Worm (Caenorhabditis elegans) whole organism, L3 larva: ENCODE results near the gene C33F10.4.

Experiments used
- R02D3.7 ChIP-seq: fragments of 150-350 bp; optimal IDR thresholded peaks from 2 replicates; lab custom pipeline; 2014; ENCODE audit warnings: missing biosample characterization, missing genetic modification characterization
- ZK546.5 ChIP-seq: sonication (generic microtip); optimal IDR thresholded peaks from 2 replicates; lab custom pipeline; 2017; ENCODE audit warnings: missing biosample characterization, missing genetic modification characterization
- aly-2 ChIP-seq: fragments of 150-350 bp; optimal IDR thresholded peaks from 2 replicates; lab custom pipeline; 2014; ENCODE audit warnings: missing biosample characterization, missing genetic modification characterization
- ceh-16 ChIP-seq: sonication (generic microtip); optimal IDR thresholded peaks from 2 replicates; lab custom pipeline; 2017; ENCODE audit warnings: missing biosample characterization, missing genetic modification characterization
- ceh-82 ChIP-seq: fragments of 150-350 bp; optimal IDR thresholded peaks from 2 replicates; lab custom pipeline; 2014; ENCODE audit warnings: missing biosample characterization, missing genetic modification characterization
- ceh-9 ChIP-seq: sonication (generic microtip); optimal IDR thresholded peaks from 2 replicates; lab custom pipeline; 2018; ENCODE audit warnings: missing biosample characterization, missing genetic modification characterization
- daf-12 ChIP-seq: fragments of 150-350 bp; optimal IDR thresholded peaks from 2 replicates; lab custom pipeline; 2014; ENCODE audit warnings: missing biosample characterization, missing genetic modification reagents, missing genetic modification characterization
- egl-27 ChIP-seq: sonication (generic microtip); optimal IDR thresholded peaks from 4 replicates; lab custom pipeline; 2017; ENCODE audit warnings: missing biosample characterization, missing genetic modification reagents, missing genetic modification characterization
- egl-5 ChIP-seq: fragments of 150-350 bp; optimal IDR thresholded peaks from 2 replicates; lab custom pipeline; 2017; ENCODE audit warnings: missing biosample characterization, missing genetic modification reagents, missing genetic modification characterization, inconsistent platforms
- elt-1 ChIP-seq: fragments of 150-350 bp; optimal IDR thresholded peaks from 2 replicates; lab custom pipeline; 2014; ENCODE audit warnings: missing biosample characterization, missing genetic modification characterization
- elt-2 ChIP-seq: sonication (generic microtip); optimal IDR thresholded peaks from 2 replicates; lab custom pipeline; 2016; ENCODE audit warnings: missing genetic modification reagents, mild to moderate bottlenecking, missing genetic modification characterization, missing compliant biosample characterization
- elt-3 ChIP-seq, 3 experiments: fragments of 150-350 bp in 1 of 3; sonication (generic microtip) in 2 of 3; optimal IDR thresholded peaks; 2 replicates in 2 of 3; 4 replicates in 1 of 3; lab custom pipeline; 2014 to 2017; ENCODE audit warnings: missing biosample characterization in 3 of 3, missing genetic modification characterization in 3 of 3
- eor-1 ChIP-seq, 2 experiments: fragments of 150-350 bp; optimal IDR thresholded peaks; 2 replicates each; lab custom pipeline; 2014 to 2018; ENCODE audit warnings: missing biosample characterization in 2 of 2, missing genetic modification characterization in 2 of 2
- fkh-2 ChIP-seq: fragments of 150-350 bp; optimal IDR thresholded peaks from 2 replicates; lab custom pipeline; 2014; ENCODE audit warnings: missing biosample characterization, missing genetic modification reagents, missing genetic modification characterization
- fos-1 ChIP-seq: fragments of 150-350 bp; optimal IDR thresholded peaks from 2 replicates; lab custom pipeline; 2014; ENCODE audit warnings: missing biosample characterization, missing genetic modification characterization
- hmg-11 ChIP-seq: sonication (generic microtip); optimal IDR thresholded peaks from 2 replicates; lab custom pipeline; 2016; ENCODE audit warnings: missing genetic modification characterization, missing compliant biosample characterization
- lin-15B ChIP-seq: fragments of 150-350 bp; optimal IDR thresholded peaks from 2 replicates; lab custom pipeline; 2014; ENCODE audit warnings: missing biosample characterization, missing genetic modification characterization
- lin-39 ChIP-seq: fragments of 150-350 bp; optimal IDR thresholded peaks from 2 replicates; lab custom pipeline; 2018; ENCODE audit warnings: missing biosample characterization, missing genetic modification reagents, missing genetic modification characterization
- mdl-1 ChIP-seq: fragments of 150-350 bp; optimal IDR thresholded peaks from 2 replicates; lab custom pipeline; 2014; ENCODE audit warnings: missing biosample characterization, missing genetic modification characterization
- nfya-1 ChIP-seq: sonication (generic microtip); optimal IDR thresholded peaks from 2 replicates; lab custom pipeline; 2017; ENCODE audit warnings: missing genetic modification characterization, mild to moderate bottlenecking, missing compliant biosample characterization, antibody characterized with exemption, moderate library complexity; ENCODE audit not compliant: insufficient read depth
- nhr-11 ChIP-seq: fragments of 150-350 bp; optimal IDR thresholded peaks from 2 replicates; lab custom pipeline; 2014; ENCODE audit warnings: missing biosample characterization, missing genetic modification characterization
- nhr-23 ChIP-seq: fragments of 150-350 bp; optimal IDR thresholded peaks from 2 replicates; lab custom pipeline; 2014; ENCODE audit warnings: missing biosample characterization, missing genetic modification reagents, missing genetic modification characterization
- nhr-237 ChIP-seq: fragments of 150-350 bp; optimal IDR thresholded peaks from 2 replicates; lab custom pipeline; 2014; ENCODE audit warnings: missing biosample characterization, missing genetic modification characterization
- nhr-25 ChIP-seq: sonication (generic microtip); optimal IDR thresholded peaks from 2 replicates; lab custom pipeline; 2017; ENCODE audit warnings: missing biosample characterization, missing genetic modification characterization
- nhr-28 ChIP-seq: fragments of 150-350 bp; optimal IDR thresholded peaks from 2 replicates; lab custom pipeline; 2014; ENCODE audit warnings: missing biosample characterization, missing genetic modification characterization
- nhr-43 ChIP-seq: sonication (generic microtip); optimal IDR thresholded peaks from 2 replicates; lab custom pipeline; 2016; ENCODE audit warnings: mild to moderate bottlenecking, missing genetic modification characterization, missing compliant biosample characterization; ENCODE audit not compliant: poor library complexity, severe bottlenecking
- nhr-77 ChIP-seq: fragments of 150-350 bp; optimal IDR thresholded peaks from 2 replicates; lab custom pipeline; 2014; ENCODE audit warnings: missing biosample characterization, missing genetic modification characterization
- pha-4 ChIP-seq: fragments of 150-350 bp; optimal IDR thresholded peaks from 2 replicates; lab custom pipeline; 2014; ENCODE audit warnings: missing biosample characterization, missing genetic modification reagents, missing genetic modification characterization
- pqm-1 ChIP-seq: fragments of 150-350 bp; optimal IDR thresholded peaks from 2 replicates; lab custom pipeline; 2017; ENCODE audit warnings: missing biosample characterization, missing genetic modification characterization, inconsistent platforms
- sea-2 ChIP-seq: fragments of 150-350 bp; sonication (generic microtip); optimal IDR thresholded peaks from 4 replicates; lab custom pipeline; 2014; ENCODE audit warnings: missing biosample characterization, missing genetic modification reagents, missing genetic modification characterization
- skn-1 ChIP-seq: fragments of 150-350 bp; optimal IDR thresholded peaks from 2 replicates; lab custom pipeline; 2014; ENCODE audit warnings: missing biosample characterization, missing genetic modification characterization
- tbx-2 ChIP-seq: sonication (generic microtip); optimal IDR thresholded peaks from 2 replicates; lab custom pipeline; 2016; ENCODE audit warnings: mild to moderate bottlenecking, missing genetic modification characterization, missing compliant biosample characterization
- unc-39 ChIP-seq: sonication (generic microtip); optimal IDR thresholded peaks from 4 replicates; lab custom pipeline; 2017; ENCODE audit warnings: missing biosample characterization, missing genetic modification characterization
- unc-62 ChIP-seq: fragments of 150-350 bp; sonication (generic microtip); optimal IDR thresholded peaks from 4 replicates; lab custom pipeline; 2014; ENCODE audit warnings: missing biosample characterization, missing genetic modification reagents, missing genetic modification characterization
- zag-1 ChIP-seq: fragments of 150-350 bp; optimal IDR thresholded peaks from 2 replicates; lab custom pipeline; 2014; ENCODE audit warnings: missing biosample characterization, missing genetic modification characterization
- ztf-4 ChIP-seq: fragments of 150-350 bp; optimal IDR thresholded peaks from 2 replicates; lab custom pipeline; 2014; ENCODE audit warnings: missing biosample characterization, missing genetic modification characterization

Gene C33F10.4

ce11 chrII:4802917-4803316 lies 7.4 kb downstream of the C33F10.4 start:
- TF ChIP-seq elt-2 (tag; lab: Kevin White, UChicago) (peak; percentile 96), pha-4 (tag; lab: Kevin White, UChicago) (peak; percentile 10), skn-1 (tag; lab: Kevin White, UChicago) (no peak), pqm-1 (tag; lab: Kevin White, UChicago) (peak; percentile 38)
- TF ChIP-seq, all 47 proteins: peak for 3

- TF ChIP-seq daf-12 (no peak), egl-5 (tag; lab: Kevin White, UChicago) (peak; percentile 16)
Observed at ce11 chrII:4805799-4806198, 10.2 kb downstream of the C33F10.4 start.

ce11 chrII:4806261-4806660 lies 10.7 kb downstream of the C33F10.4 start:
- TF ChIP-seq nhr-43 (no peak), pha-4 (tag; lab: Kevin White, UChicago) (no peak), zag-1 (no peak), nhr-25 (tag; lab: Kevin White, UChicago) (no peak), unc-39 (tag; lab: Kevin White, UChicago) (no peak), nhr-77 (tag; lab: Kevin White, UChicago) (no peak), hmg-11 (tag; lab: Kevin White, UChicago) (no peak), sea-2 (no peak), nhr-28 (tag; lab: Kevin White, UChicago) (no peak), lin-15B (tag; lab: Kevin White, UChicago) (no peak), mdl-1 (no peak), nhr-23 (no peak), unc-62 (GFP tag; lab: Kevin White, UChicago) (peak; percentile 41), ceh-9 (tag; lab: Kevin White, UChicago) (no peak), daf-12 (no peak), lin-39 (tag; lab: Kevin White, UChicago) (peak; percentile 36), elt-1 (tag; lab: Kevin White, UChicago) (peak; percentile 34)

- no peak for TF ChIP-seq lin-39 (tag; lab: Kevin White, UChicago)
- no peak for TF ChIP-seq fos-1 (tag; lab: Kevin White, UChicago)
- TF ChIP-seq nhr-11 (tag; lab: Kevin White, UChicago) = no peak
- TF ChIP-seq nhr-237 (tag; lab: Kevin White, UChicago) = no peak
- no peak for TF ChIP-seq unc-62 (GFP tag; lab: Kevin White, UChicago)
- no peak for TF ChIP-seq egl-27 (tag; lab: Kevin White, UChicago)
- TF ChIP-seq tbx-2 (tag; lab: Kevin White, UChicago) = no peak
- TF ChIP-seq lin-15B (tag; lab: Kevin White, UChicago) = no peak
- no peak for TF ChIP-seq aly-2 (tag; lab: Kevin White, UChicago)
- TF ChIP-seq nhr-25 (tag; lab: Kevin White, UChicago) = no peak
- no peak for TF ChIP-seq ztf-4
- TF ChIP-seq ceh-16 = no peak
- TF ChIP-seq daf-12 = no peak
- no peak for TF ChIP-seq nhr-43
- no peak for TF ChIP-seq R02D3.7 (tag; lab: Kevin White, UChicago)
- no peak for TF ChIP-seq zag-1
Observed at ce11 chrII:4806726-4807125, 11.2 kb downstream of the C33F10.4 start.

- TF ChIP-seq aly-2 (tag; lab: Kevin White, UChicago) = no peak
- no peak for TF ChIP-seq pqm-1 (tag; lab: Kevin White, UChicago)
- no peak for TF ChIP-seq nhr-23
- no peak for TF ChIP-seq nhr-25 (tag; lab: Kevin White, UChicago)
- no peak for TF ChIP-seq nfya-1
- no peak for TF ChIP-seq elt-1 (tag; lab: Kevin White, UChicago)
- no peak for TF ChIP-seq eor-1 (tag; optimal IDR thresholded peaks at IDR 0.05; lab: Kevin White, UChicago)
- TF ChIP-seq ceh-82 = no peak
- no peak for TF ChIP-seq ZK546.5 (tag; lab: Kevin White, UChicago)
- no peak for TF ChIP-seq elt-3 (tag; optimal IDR thresholded peaks at IDR 0.05; lab: Kevin White, UChicago)
- TF ChIP-seq fkh-2 = no peak
- TF ChIP-seq nhr-28 (tag; lab: Kevin White, UChicago) = no peak
Observed at ce11 chrII:4811986-4812385, 16.4 kb downstream of the C33F10.4 start, which contains the start of gene rig-6. Gene rig-6, minus strand, starts transcription at chrII:4812086.
